Worm (Caenorhabditis elegans) whole organism, late embryonic: ENCODE results near the gene nhr-154.
"Not testable (repeated sequence)": the region's sequence is repeated elsewhere in the genome, so short reads cannot be mapped to it uniquely, and the experiment has no call there.

Source experiments
- C38D4.7 ChIP-seq: fragments of 200-800 bp; sonication (Bioruptor generic); optimal IDR thresholded peaks from 2 replicates; lab custom pipeline; 2018; ENCODE audit warnings: mild to moderate bottlenecking, missing genetic modification characterization, moderate library complexity, missing compliant biosample characterization
- F13H6.1 ChIP-seq: sonication (generic microtip); optimal IDR thresholded peaks from 2 replicates; lab custom pipeline; 2016; ENCODE audit warnings: missing genetic modification characterization, missing compliant biosample characterization
- K09A11.1 ChIP-seq: sonication (generic microtip); optimal IDR thresholded peaks from 2 replicates; lab custom pipeline; 2017; ENCODE audit warnings: antibody characterized with exemption, mild to moderate bottlenecking, missing genetic modification characterization, missing compliant biosample characterization; ENCODE audit not compliant: insufficient read depth
- T23F11.4 ChIP-seq: fragments of 200-800 bp; sonication (Bioruptor generic); optimal IDR thresholded peaks from 2 replicates; lab custom pipeline; 2018; ENCODE audit warnings: mild to moderate bottlenecking, missing genetic modification characterization, missing compliant biosample characterization
- ahr-1 ChIP-seq: sonication (generic microtip); optimal IDR thresholded peaks from 2 replicates; lab custom pipeline; 2016; ENCODE audit warnings: missing genetic modification characterization, missing compliant biosample characterization
- ama-1 ChIP-seq: fragments of 150-350 bp; optimal IDR thresholded peaks from 2 replicates; lab custom pipeline; 2014
- ceh-18 ChIP-seq: sonication (generic microtip); optimal IDR thresholded peaks from 2 replicates; lab custom pipeline; 2016; ENCODE audit warnings: missing genetic modification characterization, missing compliant biosample characterization
- ceh-2 ChIP-seq: sonication (generic microtip); optimal IDR thresholded peaks from 2 replicates; lab custom pipeline; 2016; ENCODE audit warnings: missing genotype, missing genetic modification characterization, missing compliant biosample characterization
- ceh-24 ChIP-seq: sonication (generic microtip); optimal IDR thresholded peaks from 2 replicates; lab custom pipeline; 2016; ENCODE audit warnings: mild to moderate bottlenecking, missing genetic modification characterization, missing compliant biosample characterization
- ceh-30 ChIP-seq: fragments of 150-350 bp; optimal IDR thresholded peaks from 2 replicates; lab custom pipeline; 2014; ENCODE audit warnings: missing biosample characterization, missing genetic modification characterization
- ceh-31 ChIP-seq: sonication (generic microtip); optimal IDR thresholded peaks from 2 replicates; lab custom pipeline; 2016; ENCODE audit warnings: missing genetic modification characterization, missing compliant biosample characterization
- ceh-45 ChIP-seq: fragments of 200-800 bp; sonication (Bioruptor generic); IDR thresholded peaks from 2 replicates; pipeline ENCODE4 v1.3.6; 2022; ENCODE audit warnings: missing genetic modification reagents, missing genetic modification characterization, missing compliant biosample characterization
- ceh-6 ChIP-seq: fragments of 200-800 bp; sonication (Bioruptor generic); optimal IDR thresholded peaks from 2 replicates; lab custom pipeline; 2018; ENCODE audit warnings: mild to moderate bottlenecking, missing genetic modification characterization, missing compliant biosample characterization
- ceh-9 ChIP-seq: sonication (generic microtip); optimal IDR thresholded peaks from 2 replicates; lab custom pipeline; 2016; ENCODE audit warnings: mild to moderate bottlenecking, missing genetic modification characterization, inconsistent platforms, missing compliant biosample characterization
- che-1 ChIP-seq: sonication (generic microtip); optimal IDR thresholded peaks from 2 replicates; lab custom pipeline; 2016; ENCODE audit warnings: mild to moderate bottlenecking, missing genetic modification characterization, missing compliant biosample characterization
- dmd-4 ChIP-seq: sonication (generic microtip); optimal IDR thresholded peaks from 2 replicates; lab custom pipeline; 2016; ENCODE audit warnings: borderline replicate concordance, missing genetic modification characterization, missing compliant biosample characterization
- elt-2 ChIP-seq: sonication (generic microtip); optimal IDR thresholded peaks from 2 replicates; lab custom pipeline; 2016; ENCODE audit warnings: missing genetic modification reagents, missing genetic modification characterization, missing compliant biosample characterization
- elt-4 ChIP-seq: sonication (generic microtip); optimal IDR thresholded peaks from 2 replicates; lab custom pipeline; 2016; ENCODE audit warnings: missing genetic modification characterization, missing compliant biosample characterization
- eyg-1 ChIP-seq: sonication (generic microtip); optimal IDR thresholded peaks from 2 replicates; lab custom pipeline; 2016; ENCODE audit warnings: missing genotype, missing genetic modification characterization, missing compliant biosample characterization
- fkh-10 ChIP-seq: fragments of 150-350 bp; optimal IDR thresholded peaks from 2 replicates; lab custom pipeline; 2014; ENCODE audit warnings: missing biosample characterization, missing genetic modification reagents, missing genetic modification characterization
- hlh-15 ChIP-seq: sonication (generic microtip); optimal IDR thresholded peaks from 2 replicates; lab custom pipeline; 2016; ENCODE audit warnings: missing genetic modification characterization, missing compliant biosample characterization
- hlh-6 ChIP-seq: sonication (generic microtip); optimal IDR thresholded peaks from 2 replicates; lab custom pipeline; 2016; ENCODE audit warnings: missing genotype, missing genetic modification characterization, missing compliant biosample characterization
- hlh-8 ChIP-seq: sonication (generic microtip); optimal IDR thresholded peaks from 2 replicates; lab custom pipeline; 2016; ENCODE audit warnings: missing genotype, missing genetic modification characterization, missing compliant biosample characterization
- madf-2 ChIP-seq: sonication (generic microtip); optimal IDR thresholded peaks from 2 replicates; lab custom pipeline; 2017; ENCODE audit warnings: missing genetic modification characterization, missing compliant biosample characterization
- mec-3 ChIP-seq: sonication (generic microtip); optimal IDR thresholded peaks from 2 replicates; lab custom pipeline; 2016; ENCODE audit warnings: borderline replicate concordance, missing genetic modification characterization, missing compliant biosample characterization
- npax-4 ChIP-seq: sonication (generic microtip); optimal IDR thresholded peaks from 2 replicates; lab custom pipeline; 2016; ENCODE audit warnings: missing genetic modification characterization, missing compliant biosample characterization
- pha-4 ChIP-seq: fragments of 150-350 bp; optimal IDR thresholded peaks from 2 replicates; lab custom pipeline; 2018; ENCODE audit warnings: missing biosample characterization, missing genetic modification reagents, missing genetic modification characterization
- pqm-1 ChIP-seq: sonication (generic microtip); optimal IDR thresholded peaks from 2 replicates; lab custom pipeline; 2016; ENCODE audit warnings: missing genetic modification characterization, missing compliant biosample characterization
- rnt-1 ChIP-seq: sonication (generic microtip); optimal IDR thresholded peaks from 2 replicates; lab custom pipeline; 2016; ENCODE audit warnings: missing genetic modification characterization, missing compliant biosample characterization
- sdc-2 ChIP-seq: sonication (generic microtip); optimal IDR thresholded peaks from 2 replicates; lab custom pipeline; 2016; ENCODE audit warnings: missing genotype, missing genetic modification characterization, missing compliant biosample characterization
- ttx-3 ChIP-seq: sonication (generic microtip); optimal IDR thresholded peaks from 2 replicates; lab custom pipeline; 2016; ENCODE audit warnings: missing genetic modification reagents, missing genetic modification characterization, missing compliant biosample characterization
- unc-42 ChIP-seq: sonication (generic microtip); optimal IDR thresholded peaks from 2 replicates; lab custom pipeline; 2016; ENCODE audit warnings: missing genotype, missing genetic modification characterization, missing compliant biosample characterization
- unc-55 ChIP-seq: sonication (generic microtip); optimal IDR thresholded peaks from 2 replicates; lab custom pipeline; 2017; ENCODE audit warnings: missing biosample characterization, missing genetic modification reagents, missing genetic modification characterization
- unc-86 ChIP-seq: sonication (generic microtip); optimal IDR thresholded peaks from 2 replicates; lab custom pipeline; 2016; ENCODE audit warnings: missing genetic modification characterization, missing compliant biosample characterization
- ztf-16 ChIP-seq: sonication (generic microtip); optimal IDR thresholded peaks from 2 replicates; lab custom pipeline; 2017; ENCODE audit warnings: missing genetic modification characterization, missing compliant biosample characterization

nhr-154 gene

ce11 chrV:12121274-12121673 lies 20.2 kb downstream of the nhr-154 start, which contains the start of gene C13C4.6:
Gene C13C4.6 (plus strand): TSS chrV:12121574.
- no peak for TF ChIP-seq ahr-1 (tag; lab: Kevin White, UChicago)
- no peak for TF ChIP-seq npax-4 (tag; lab: Kevin White, UChicago)
- TF ChIP-seq unc-86 (tag; lab: Kevin White, UChicago), result no peak
- TF ChIP-seq ceh-2, result no peak
- TF ChIP-seq ama-1 (lab: Kevin White, UChicago), result no peak

- TF ChIP-seq eyg-1 (tag; lab: Kevin White, UChicago); hlh-6 (tag; lab: Kevin White, UChicago); ceh-24: not testable (repeated sequence)
These were observed 29.6 kb downstream of the nhr-154 start, which contains the start of gene C27A7.6 for ce11 chrV:12130688-12131087. Gene C27A7.6 (minus strand): TSS chrV:12130788.

- not testable (repeated sequence) for TF ChIP-seq F13H6.1 (tag; lab: Kevin White, UChicago); T23F11.4 (GFP tag; lab: Kevin White, UChicago); ceh-30
- TF ChIP-seq, all 69 proteins: peak for 0; not testable (repeated sequence) for 69
These were observed 30.1 kb downstream of the nhr-154 start, which contains the start of gene enpp-1 for ce11 chrV:12131157-12131556. Gene enpp-1 (plus strand): TSS chrV:12131457.

- no peak for TF ChIP-seq ceh-6 (GFP tag; lab: Kevin White, UChicago)
- no peak for TF ChIP-seq unc-42
- no peak for TF ChIP-seq ceh-45 (GFP tag; lab: Robert Waterston, UW)
- TF ChIP-seq che-1 (tag; lab: Kevin White, UChicago), result no peak
- no peak for TF ChIP-seq ceh-24
- TF ChIP-seq elt-4, result no peak
- TF ChIP-seq madf-2 (tag; lab: Kevin White, UChicago), result no peak
- no peak for TF ChIP-seq ceh-18 (tag; lab: Kevin White, UChicago)
- no peak for TF ChIP-seq ceh-31
- no peak for TF ChIP-seq unc-86 (tag; lab: Kevin White, UChicago)
- no peak for TF ChIP-seq sdc-2 (tag; lab: Kevin White, UChicago)
- no peak for TF ChIP-seq ceh-30
- no peak for TF ChIP-seq ttx-3 (tag; lab: Kevin White, UChicago)
- no peak for TF ChIP-seq T23F11.4 (GFP tag; lab: Kevin White, UChicago)
- no peak for TF ChIP-seq unc-55 (GFP tag; lab: Kevin White, UChicago)
- TF ChIP-seq C38D4.7 (GFP tag; lab: Kevin White, UChicago), result no peak
- no peak for TF ChIP-seq hlh-8 (tag; lab: Kevin White, UChicago)
- TF ChIP-seq mec-3 (tag; lab: Kevin White, UChicago), result no peak
- no peak for TF ChIP-seq elt-2 (tag; lab: Kevin White, UChicago)
- TF ChIP-seq hlh-15 (tag; lab: Kevin White, UChicago), result no peak
These were observed 36.8 kb downstream of the nhr-154 start for ce11 chrV:12137942-12138341.

- TF ChIP-seq pqm-1 (no peak), sdc-2 (tag; lab: Kevin White, UChicago) (no peak), C38D4.7 (GFP tag; lab: Kevin White, UChicago) (no peak), pha-4 (tag; lab: Kevin White, UChicago) (no peak), ceh-9 (no peak), rnt-1 (tag; lab: Kevin White, UChicago) (no peak), ztf-16 (tag; lab: Kevin White, UChicago) (no peak), mec-3 (tag; lab: Kevin White, UChicago) (no peak), fkh-10 (no peak), T23F11.4 (GFP tag; lab: Kevin White, UChicago) (no peak), K09A11.1 (tag; lab: Kevin White, UChicago) (no peak), elt-2 (tag; lab: Kevin White, UChicago) (no peak), ahr-1 (tag; lab: Kevin White, UChicago) (no peak), dmd-4 (tag; lab: Kevin White, UChicago) (no peak)
These were observed 39.5 kb downstream of the nhr-154 start, which contains the start of gene C27A7.3 for ce11 chrV:12140625-12141024. Gene C27A7.3 (plus strand): TSS chrV:12140925.
